Worm (Caenorhabditis elegans): ENCODE data around the gene mtp-18.

Gene mtp-18

DNA sequence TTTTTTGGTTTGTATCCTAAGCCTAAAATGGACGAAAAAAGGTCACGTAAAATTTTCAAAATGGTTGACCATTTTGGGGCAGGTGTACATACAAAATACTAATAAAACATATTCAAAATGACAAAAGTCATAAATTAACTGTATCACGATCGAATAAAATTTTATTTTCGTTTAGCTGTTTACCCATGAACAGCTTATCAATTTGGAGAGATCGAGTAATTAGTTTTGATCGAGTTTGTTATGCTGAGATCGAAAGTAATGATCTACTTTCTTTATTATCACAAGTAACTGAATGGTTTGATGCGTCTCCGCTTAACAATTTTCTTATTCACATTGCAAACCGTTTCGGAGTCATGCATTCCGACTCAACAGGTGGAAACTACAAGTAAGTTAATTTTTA lies 18.4 kb downstream of the mtp-18 start, which contains the start of gene T13C5.10:
T13C5.10 (plus strand) TSS at position 301 of the 400 bp plus-strand sequence.
- TF ChIP-seq sea-2 (GFP tag; optimal IDR thresholded peaks at IDR 0.05) (no peak), lsy-12 (tag; optimal IDR thresholded peaks at IDR 0.05) (no peak), zag-1 (tag; optimal IDR thresholded peaks at IDR 0.05) (no peak), ceh-28 (tag; optimal IDR thresholded peaks at IDR 0.05) (no peak)

DNA sequence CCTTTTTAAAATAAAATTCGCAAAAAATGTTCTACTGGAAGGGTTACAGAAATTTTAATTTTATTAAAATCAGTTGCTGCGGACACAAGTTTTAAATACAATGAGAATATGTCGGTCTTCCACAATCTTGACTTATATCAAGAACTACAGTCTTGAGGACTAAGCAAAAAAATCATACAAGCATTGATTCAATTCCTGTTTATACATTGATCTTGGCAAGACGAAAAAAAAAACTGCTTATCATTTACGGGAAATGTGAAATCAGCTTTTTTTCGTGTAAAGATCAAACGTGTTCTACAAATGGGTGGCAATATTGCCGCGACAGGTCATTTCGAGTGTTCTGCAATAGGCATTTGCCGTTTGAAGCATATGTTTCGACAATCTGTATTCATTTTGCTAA lies 21.5 kb downstream of the mtp-18 start, which contains the start of gene T13C5.2:
T13C5.2 (plus strand) TSS at position 301 of the 400 bp plus-strand sequence.
- TF ChIP-seq unc-39 (tag; optimal IDR thresholded peaks at IDR 0.05) (no peak), ama-1 (optimal IDR thresholded peaks at IDR 0.05) (no peak), tbx-2 (tag; optimal IDR thresholded peaks at IDR 0.05) (no peak), ZK546.5 (tag; optimal IDR thresholded peaks at IDR 0.05) (no peak), nhr-76 (tag; optimal IDR thresholded peaks at IDR 0.05) (no peak), nhr-43 (tag; optimal IDR thresholded peaks at IDR 0.05; ENCODE audit: poor library complexity, severe bottlenecking) (no peak), jun-1 (tag; optimal IDR thresholded peaks at IDR 0.05) (no peak), aly-2 (tag; optimal IDR thresholded peaks at IDR 0.05) (no peak), ztf-11 (tag; optimal IDR thresholded peaks at IDR 0.05) (no peak), nhr-11 (tag; optimal IDR thresholded peaks at IDR 0.05) (no peak), lsy-12 (tag; optimal IDR thresholded peaks at IDR 0.05) (no peak), nhr-12 (tag; optimal IDR thresholded peaks at IDR 0.05) (no peak), mml-1 (tag; optimal IDR thresholded peaks at IDR 0.05) (no peak)

ce11 chrX:6180293-6180692 lies 25.9 kb downstream of the mtp-18 start, which contains the start of gene T13C5.7:
TSS of gene T13C5.7 (plus strand) at chrX:6180593.
- no peak for TF ChIP-seq hmg-11 (tag; optimal IDR thresholded peaks at IDR 0.05)
- TF ChIP-seq egl-27 (tag; optimal IDR thresholded peaks at IDR 0.05): no peak
- no peak for TF ChIP-seq nhr-76 (tag; optimal IDR thresholded peaks at IDR 0.05)
- TF ChIP-seq nhr-23 (tag; optimal IDR thresholded peaks at IDR 0.05): peak; percentile 11
- no peak for TF ChIP-seq nhr-67 (tag; optimal IDR thresholded peaks at IDR 0.05)

- TF ChIP-seq ztf-11 (tag; optimal IDR thresholded peaks at IDR 0.05) (no peak), lsy-12 (tag; optimal IDR thresholded peaks at IDR 0.05) (no peak), eor-1 (tag; optimal IDR thresholded peaks at IDR 0.05) (no peak), elt-3 (tag; optimal IDR thresholded peaks at IDR 0.05) (no peak), jun-1 (tag; optimal IDR thresholded peaks at IDR 0.05) (no peak), nhr-43 (tag; optimal IDR thresholded peaks at IDR 0.05; ENCODE audit: poor library complexity, severe bottlenecking) (peak; percentile 38), ceh-28 (tag; optimal IDR thresholded peaks at IDR 0.05) (no peak), ceh-82 (tag; optimal IDR thresholded peaks at IDR 0.05) (no peak), pha-4 (tag; optimal IDR thresholded peaks at IDR 0.05) (no peak), nhr-23 (tag; optimal IDR thresholded peaks at IDR 0.05) (peak; percentile 80)
Measured at ce11 chrX:6178989-6179388, 27.2 kb downstream of the mtp-18 start.

DNA sequence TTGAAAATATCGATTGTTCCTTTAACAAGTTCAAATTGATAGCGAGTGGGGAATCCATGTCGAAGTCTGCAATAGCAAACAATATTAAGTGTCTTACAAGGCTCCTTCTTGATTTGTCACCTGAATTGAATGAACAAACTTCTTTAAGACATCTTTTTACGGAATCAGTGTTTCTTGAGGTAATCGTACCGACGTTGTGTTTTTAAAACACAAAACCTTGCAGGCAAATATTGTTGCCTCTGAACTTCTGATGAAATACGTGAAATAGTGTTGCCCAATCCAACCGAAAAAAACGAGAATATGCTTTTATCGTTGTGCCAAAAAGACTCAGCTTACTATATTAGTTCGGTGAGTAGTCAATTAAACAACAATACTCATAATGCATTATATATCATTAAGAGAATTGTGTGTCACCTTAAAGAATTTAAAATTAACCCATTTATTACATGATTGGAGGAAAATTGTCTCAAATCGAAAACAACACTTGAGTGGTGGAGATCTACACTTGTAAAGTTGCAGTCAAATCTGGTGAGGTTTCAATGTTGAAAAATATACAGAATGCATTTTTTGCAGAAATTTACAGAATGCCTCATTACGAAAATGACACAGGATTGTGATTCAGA lies 28.1 kb downstream of the mtp-18 start, which contains the start of the genes T25B2.4 and T13C5.3:
T25B2.4 (plus strand) TSS at position 301 of the 623 bp plus-strand sequence.
T13C5.3 (plus strand) TSS at position 573 of the 623 bp plus-strand sequence.
- no peak for TF ChIP-seq zag-1 (tag; optimal IDR thresholded peaks at IDR 0.05)
- no peak for TF ChIP-seq egl-5 (tag; optimal IDR thresholded peaks at IDR 0.05)
- TF ChIP-seq fos-1 (tag; optimal IDR thresholded peaks at IDR 0.05): no peak
- TF ChIP-seq lsy-12 (tag; optimal IDR thresholded peaks at IDR 0.05): no peak
- no peak for TF ChIP-seq snpc-4 (tag; optimal IDR thresholded peaks at IDR 0.05)

ce11 chrX:6175829-6176228 lies 30.4 kb downstream of the mtp-18 start, which contains the start of gene T25B2.3:
TSS of gene T25B2.3 (plus strand) at chrX:6176129.
- no peak for TF ChIP-seq hmg-11 (tag; optimal IDR thresholded peaks at IDR 0.05)
- TF ChIP-seq eor-1 (tag; optimal IDR thresholded peaks at IDR 0.05): no peak

ce11 chrX:6173656-6174055 lies 32.5 kb downstream of the mtp-18 start, which contains the start of gene T25B2.1:
TSS of gene T25B2.1 (plus strand) at chrX:6173956.
- TF ChIP-seq egl-27 (tag; optimal IDR thresholded peaks at IDR 0.05) (no peak), unc-62 (GFP tag; optimal IDR thresholded peaks at IDR 0.05) (no peak), egl-5 (tag; optimal IDR thresholded peaks at IDR 0.05) (no peak), ztf-11 (tag; optimal IDR thresholded peaks at IDR 0.05) (no peak), fkh-10 (GFP tag; optimal IDR thresholded peaks at IDR 0.05) (no peak), lin-15B (tag; optimal IDR thresholded peaks at IDR 0.05) (no peak), mdl-1 (tag; optimal IDR thresholded peaks at IDR 0.05) (no peak)
